Fruit fly (Drosophila melanogaster): ENCODE results near the gene CG4546.
A peak's percentile ranks its signal among the peaks of the same experiment; 100 is the strongest.

Gene CG4546

dm6 chr3R:15807877-15808381 is 38.4 kb upstream of the CG4546 start:
- no peak for TF ChIP-seq bab1 (GFP tag; optimal IDR thresholded peaks at IDR 0.05)

DNA sequence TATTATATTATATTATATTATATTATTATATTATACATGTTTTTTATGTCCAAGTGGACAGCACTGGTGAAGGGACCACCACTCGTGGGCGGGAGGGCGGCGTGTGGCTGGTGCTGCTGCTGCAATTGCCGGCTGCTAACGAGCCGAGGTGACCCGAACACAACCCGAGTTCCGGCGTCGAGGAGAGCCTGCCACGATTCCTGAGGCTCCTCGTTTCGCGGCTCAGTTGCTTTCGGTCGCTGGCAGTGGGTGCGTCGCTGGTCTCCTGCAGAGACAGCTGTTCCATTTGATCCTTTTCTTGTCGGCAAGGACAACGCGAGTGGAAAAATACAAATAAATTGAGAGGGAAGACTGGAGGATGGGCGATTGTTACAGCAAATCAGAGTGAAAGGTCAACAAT is 36.0 kb upstream of the CG4546 start:
- TF ChIP-seq CG33017 (tag; optimal IDR thresholded peaks at IDR 0.05) (no peak), cnc (optimal IDR thresholded peaks at IDR 0.05) (no peak), cic (GFP tag; optimal IDR thresholded peaks at IDR 0.05) (no peak), CG14711 (tag; optimal IDR thresholded peaks at IDR 0.05) (no peak), CG5204 (GFP tag; optimal IDR thresholded peaks at IDR 0.05) (no peak), Hr96 (GFP tag; optimal IDR thresholded peaks at IDR 0.05) (no peak), toe (GFP tag; optimal IDR thresholded peaks at IDR 0.05) (no peak), Clk (GFP tag; optimal IDR thresholded peaks at IDR 0.05) (no peak), ovo (GFP tag; optimal IDR thresholded peaks at IDR 0.05) (no peak), tj (GFP tag; optimal IDR thresholded peaks at IDR 0.05) (no peak), Crg-1 (GFP tag; optimal IDR thresholded peaks at IDR 0.05) (no peak), CG12768 (GFP tag; optimal IDR thresholded peaks at IDR 0.05) (no peak)

- TF ChIP-seq CG5204 (GFP tag; optimal IDR thresholded peaks at IDR 0.05) (no peak), toe (GFP tag; optimal IDR thresholded peaks at IDR 0.05) (no peak), bab1 (GFP tag; optimal IDR thresholded peaks at IDR 0.05) (peak; percentile 31), tj (GFP tag; optimal IDR thresholded peaks at IDR 0.05) (no peak), cnc (optimal IDR thresholded peaks at IDR 0.05) (no peak)
Measured at dm6 chr3R:15814150-15814549, 32.2 kb upstream of the CG4546 start.

dm6 chr3R:15816276-15816675 is 30.1 kb upstream of the CG4546 start:
- TF ChIP-seq toe (GFP tag; optimal IDR thresholded peaks at IDR 0.05) (no peak), Crg-1 (GFP tag; optimal IDR thresholded peaks at IDR 0.05) (no peak), CG7101 (tag; optimal IDR thresholded peaks at IDR 0.05) (no peak), CG12768 (GFP tag; optimal IDR thresholded peaks at IDR 0.05) (no peak), cic (GFP tag; optimal IDR thresholded peaks at IDR 0.05) (no peak), ovo (GFP tag; optimal IDR thresholded peaks at IDR 0.05) (no peak), Mnt (GFP tag; optimal IDR thresholded peaks at IDR 0.05) (no peak), bab1 (GFP tag; optimal IDR thresholded peaks at IDR 0.05) (no peak), Clk (GFP tag; optimal IDR thresholded peaks at IDR 0.05) (no peak), CG1620 (GFP tag; optimal IDR thresholded peaks at IDR 0.05) (no peak), cnc (optimal IDR thresholded peaks at IDR 0.05) (no peak), Hr96 (GFP tag; optimal IDR thresholded peaks at IDR 0.05) (no peak), CG11617 (GFP tag; optimal IDR thresholded peaks at IDR 0.05) (no peak), CG14711 (tag; optimal IDR thresholded peaks at IDR 0.05) (no peak), CG5204 (GFP tag; optimal IDR thresholded peaks at IDR 0.05) (no peak), tj (GFP tag; optimal IDR thresholded peaks at IDR 0.05) (no peak), CG33017 (tag; optimal IDR thresholded peaks at IDR 0.05) (no peak)

DNA sequence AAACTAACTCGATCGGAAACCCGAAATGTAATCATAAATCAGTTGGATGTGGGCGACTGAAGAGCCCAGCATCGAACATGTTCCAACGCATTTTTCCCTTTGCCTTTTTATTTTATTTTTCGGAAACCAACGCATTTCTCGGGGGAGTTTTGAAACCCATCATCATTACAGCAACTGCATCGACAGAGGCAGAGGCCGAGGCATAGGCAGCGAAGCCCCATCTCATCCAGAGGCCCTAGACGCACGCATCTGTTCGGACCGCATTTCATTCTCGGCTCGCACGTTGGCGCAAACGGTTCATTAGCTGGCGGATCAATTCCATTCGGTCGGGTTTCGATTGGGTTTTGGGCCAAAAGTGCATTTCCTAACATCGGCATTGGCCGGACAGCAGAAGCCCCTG is 20.8 kb upstream of the CG4546 start, which contains the start of gene CG4576:
TSS of gene CG4576 (plus strand) at position 227 of the 400 bp plus-strand sequence.
- TF ChIP-seq CG12768 (GFP tag; optimal IDR thresholded peaks at IDR 0.05) = no peak
- no peak for TF ChIP-seq cic (GFP tag; optimal IDR thresholded peaks at IDR 0.05)
- TF ChIP-seq bab1 (GFP tag; optimal IDR thresholded peaks at IDR 0.05) = no peak
- no peak for TF ChIP-seq CG11617 (GFP tag; optimal IDR thresholded peaks at IDR 0.05)
- TF ChIP-seq ovo (GFP tag; optimal IDR thresholded peaks at IDR 0.05) = no peak

- TF ChIP-seq CG14711 (tag; optimal IDR thresholded peaks at IDR 0.05) (no peak), kay (GFP tag; ENCODE audit: borderline replicate concordance) (peak; percentile 20)
Measured at dm6 chr3R:15827559-15827958, 18.8 kb upstream of the CG4546 start.

DNA sequence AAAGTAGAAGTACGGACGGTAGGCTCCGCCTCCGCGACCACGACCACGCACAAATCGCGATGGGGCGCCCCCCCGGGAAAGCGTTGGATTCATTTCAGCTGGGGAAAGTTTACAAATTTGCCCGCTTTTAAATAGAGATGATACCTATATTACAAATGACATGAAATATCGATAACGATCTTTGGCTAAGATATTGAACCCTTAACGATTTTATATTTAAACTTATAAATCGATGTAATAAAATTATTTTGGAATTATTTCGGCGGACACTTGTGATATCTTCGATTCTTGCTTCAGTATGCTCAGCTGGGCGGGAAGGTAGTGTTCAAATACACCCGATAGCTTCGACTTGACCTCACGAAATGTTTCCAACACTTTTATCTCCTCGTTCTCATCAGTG is 13.8 kb upstream of the CG4546 start, which contains the start of gene rec:
TSS of gene rec (minus strand) at position 108 of the 400 bp plus-strand sequence.
- TF ChIP-seq Clk (GFP tag; optimal IDR thresholded peaks at IDR 0.05) (no peak), cnc (optimal IDR thresholded peaks at IDR 0.05) (no peak), CG14711 (tag; optimal IDR thresholded peaks at IDR 0.05) (no peak), Hr96 (GFP tag; optimal IDR thresholded peaks at IDR 0.05) (no peak), toe (GFP tag; optimal IDR thresholded peaks at IDR 0.05) (no peak), bab1 (GFP tag; optimal IDR thresholded peaks at IDR 0.05) (no peak), kay (GFP tag; ENCODE audit: borderline replicate concordance) (no peak), CG7101 (tag; optimal IDR thresholded peaks at IDR 0.05) (no peak), CG7045 (GFP tag; optimal IDR thresholded peaks at IDR 0.05) (no peak), pad (GFP tag; optimal IDR thresholded peaks at IDR 0.05) (no peak), CG1620 (GFP tag; optimal IDR thresholded peaks at IDR 0.05) (no peak), ovo (GFP tag; optimal IDR thresholded peaks at IDR 0.05) (no peak), CG33017 (tag; optimal IDR thresholded peaks at IDR 0.05) (no peak), CG5204 (GFP tag; optimal IDR thresholded peaks at IDR 0.05) (no peak), tj (GFP tag; optimal IDR thresholded peaks at IDR 0.05) (no peak)

- TF ChIP-seq pad (GFP tag; optimal IDR thresholded peaks at IDR 0.05) (no peak), CG1620 (GFP tag; optimal IDR thresholded peaks at IDR 0.05) (no peak), Clk (GFP tag; optimal IDR thresholded peaks at IDR 0.05) (no peak), CG11617 (GFP tag; optimal IDR thresholded peaks at IDR 0.05) (no peak), Hr96 (GFP tag; optimal IDR thresholded peaks at IDR 0.05) (no peak), Mnt (GFP tag; optimal IDR thresholded peaks at IDR 0.05) (no peak)
Measured at dm6 chr3R:15833332-15833731, 13.0 kb upstream of the CG4546 start, which contains the start of gene CG43318. CG43318 (minus strand) TSS chr3R:15833432.

All from whole organism, adult.